Fruit fly (Drosophila melanogaster): ENCODE results near the gene Atet.

- TF ChIP-seq h (optimal IDR thresholded peaks at IDR 0.05) = no peak
- TF ChIP-seq ttk (optimal IDR thresholded peaks at IDR 0.05) = no peak
- TF ChIP-seq Myc (optimal IDR thresholded peaks at IDR 0.05) = no peak
- TF ChIP-seq Sin3A (optimal IDR thresholded peaks at IDR 0.05) = no peak
Measured at dm6 chr2L:4317910-4318309, 15.8 kb upstream of the Atet start.
